Worm (Caenorhabditis elegans): ENCODE data around the gene ZK897.10.

DNA sequence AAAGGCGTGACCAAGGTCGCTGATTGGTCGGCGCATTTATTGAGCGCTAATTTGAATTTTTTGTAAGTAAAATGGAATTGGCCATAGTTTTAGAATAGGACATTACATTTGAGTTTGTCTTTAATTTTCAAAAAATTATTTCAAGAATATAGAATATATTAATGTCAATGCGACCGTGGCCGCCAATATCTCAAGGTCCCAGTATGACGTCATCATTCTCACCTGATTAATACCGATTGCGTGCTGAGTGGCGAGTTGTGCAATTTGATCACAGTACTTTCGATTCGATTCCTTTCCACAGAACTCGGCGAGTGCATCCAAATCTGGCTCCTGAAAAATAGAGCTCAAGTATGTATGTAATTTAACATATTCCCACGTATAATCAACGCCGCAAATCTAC lies 9.5 kb upstream of the ZK897.10 start:
- TF ChIP-seq cnd-1 (tag; optimal IDR thresholded peaks at IDR 0.05) = no peak
- no peak for TF ChIP-seq unc-62 (GFP tag; optimal IDR thresholded peaks at IDR 0.05)
- no peak for TF ChIP-seq lsy-2 (tag; optimal IDR thresholded peaks at IDR 0.05)
- no peak for TF ChIP-seq nhr-12 (tag; optimal IDR thresholded peaks at IDR 0.05)
- no peak for TF ChIP-seq ztf-11 (tag; optimal IDR thresholded peaks at IDR 0.05)

All from whole organism, mixed stage, embryonic.